Fruit fly (Drosophila melanogaster) whole organism, embryonic: ENCODE measurements around the gene Ocrl.

ENCODE experiments used
- Adf1 ChIP-seq: fragments of 200-800 bp; sonication (Bioruptor generic); IDR thresholded peaks from 2 replicates; pipeline ENCODE4 v1.3.6; 2022; ENCODE audit warnings: missing biosample characterization, missing genetic modification characterization
- Antp ChIP-seq: fragments of 200-800 bp; sonication (Bioruptor generic); optimal IDR thresholded peaks from 3 replicates; lab custom pipeline; 2016; ENCODE audit warnings: missing biosample characterization, missing genetic modification characterization
- Awh ChIP-seq: fragments of 200-800 bp; sonication (Bioruptor generic); IDR thresholded peaks from 2 replicates; pipeline ENCODE4, ENCODE4 v1.3.6; 2022; ENCODE audit warnings: missing biosample characterization, missing genetic modification characterization
- CG1024 ChIP-seq: fragments of 200-800 bp; sonication (Bioruptor generic); IDR thresholded peaks from 2 replicates; pipeline ENCODE4 v1.3.6; 2022; ENCODE audit warnings: missing biosample characterization, missing genetic modification characterization
- CG10267 ChIP-seq: fragments of 200-800 bp; sonication (Bioruptor generic); optimal IDR thresholded peaks from 2 replicates; lab custom pipeline; 2018; ENCODE audit warnings: missing biosample characterization, mild to moderate bottlenecking, missing genetic modification characterization, moderate library complexity
- CG10654 ChIP-seq: fragments of 200-800 bp; sonication (Bioruptor generic); optimal IDR thresholded peaks from 2 replicates; lab custom pipeline; 2016; ENCODE audit warnings: missing biosample characterization, missing genetic modification characterization
- CG12071 ChIP-seq: fragments of 200-800 bp; sonication (Bioruptor generic); optimal IDR thresholded peaks from 3 replicates; lab custom pipeline; 2018; ENCODE audit warnings: missing biosample characterization, mild to moderate bottlenecking, missing genetic modification characterization
- CG14710 ChIP-seq: fragments of 200-800 bp; sonication (Bioruptor generic); optimal IDR thresholded peaks from 3 replicates; lab custom pipeline; 2019; ENCODE audit warnings: missing biosample characterization, mild to moderate bottlenecking, missing genetic modification characterization, moderate library complexity
- CG15601 ChIP-seq: fragments of 200-800 bp; sonication (Bioruptor generic); optimal IDR thresholded peaks from 3 replicates; lab custom pipeline; 2019; ENCODE audit warnings: missing biosample characterization, mild to moderate bottlenecking, missing genetic modification characterization, moderate library complexity
- CG16813 ChIP-seq: fragments of 200-800 bp; sonication (Bioruptor generic); IDR thresholded peaks from 3 replicates; pipeline ENCODE4 v1.3.6; 2022; ENCODE audit warnings: missing biosample characterization, missing genetic modification characterization; ENCODE audit not compliant: partially characterized antibody
- CG17912 ChIP-seq: fragments of 200-800 bp; sonication (Bioruptor generic); optimal IDR thresholded peaks from 2 replicates; lab custom pipeline; 2018; ENCODE audit warnings: missing biosample characterization, mild to moderate bottlenecking, missing genetic modification characterization
- CG3065 ChIP-seq: fragments of 200-800 bp; sonication (Bioruptor generic); optimal IDR thresholded peaks from 2 replicates; lab custom pipeline; 2016; ENCODE audit warnings: missing biosample characterization, missing genetic modification characterization
- CG31388 ChIP-seq: fragments of 200-800 bp; sonication (Bioruptor generic); optimal IDR thresholded peaks from 2 replicates; lab custom pipeline; 2016; ENCODE audit warnings: missing biosample characterization, missing genetic modification characterization
- CG34224 ChIP-seq: fragments of 200-800 bp; sonication (Bioruptor generic); IDR thresholded peaks from 3 replicates; pipeline ENCODE4 v1.3.6; 2022; ENCODE audit warnings: missing biosample characterization, missing genetic modification characterization; ENCODE audit not compliant: partially characterized antibody
- CG4328 ChIP-seq: fragments of 200-800 bp; sonication (Bioruptor generic); optimal IDR thresholded peaks from 3 replicates; lab custom pipeline; 2017; ENCODE audit warnings: missing biosample characterization, missing genetic modification reagents, missing genetic modification characterization
- CG4730 ChIP-seq: fragments of 200-800 bp; sonication (Bioruptor generic); IDR thresholded peaks from 2 replicates; pipeline ENCODE4 v1.3.6; 2022; ENCODE audit warnings: missing biosample characterization, missing genetic modification characterization
- CG4854 ChIP-seq: fragments of 200-800 bp; sonication (Bioruptor generic); optimal IDR thresholded peaks from 2 replicates; lab custom pipeline; 2016; ENCODE audit warnings: missing biosample characterization, missing genetic modification characterization, inconsistent platforms
- CG5245 ChIP-seq: fragments of 200-800 bp; sonication (Bioruptor generic); optimal IDR thresholded peaks from 3 replicates; lab custom pipeline; 2016; ENCODE audit warnings: missing biosample characterization, missing genetic modification characterization
- CG6791 ChIP-seq: fragments of 200-800 bp; sonication (Bioruptor generic); IDR thresholded peaks from 3 replicates; pipeline ENCODE4 v1.3.6; 2022; ENCODE audit warnings: missing biosample characterization, missing genetic modification characterization; ENCODE audit not compliant: partially characterized antibody
- CG7271 ChIP-seq: fragments of 200-800 bp; sonication (Bioruptor generic); optimal IDR thresholded peaks from 2 replicates; lab custom pipeline; 2018; ENCODE audit warnings: missing biosample characterization, mild to moderate bottlenecking, missing genetic modification characterization, moderate library complexity
- CG9437 ChIP-seq: fragments of 200-800 bp; sonication (Bioruptor generic); optimal IDR thresholded peaks from 2 replicates; lab custom pipeline; 2018; ENCODE audit warnings: missing biosample characterization, mild to moderate bottlenecking, missing genetic modification characterization
- CG9817 ChIP-seq: fragments of 200-800 bp; sonication (Bioruptor generic); optimal IDR thresholded peaks from 2 replicates; lab custom pipeline; 2018; ENCODE audit warnings: missing biosample characterization, mild to moderate bottlenecking, missing genetic modification characterization, moderate library complexity
- Dfd ChIP-seq, 2 experiments: fragments of >200 bp; optimal IDR thresholded peaks; 2 replicates each; lab custom pipeline; 2017; ENCODE audit warnings: missing biosample characterization in 2 of 2, missing genetic modification characterization in 2 of 2
- HmgD ChIP-seq: fragments of 200-800 bp; sonication (Bioruptor generic); optimal IDR thresholded peaks from 3 replicates; lab custom pipeline; 2016; ENCODE audit warnings: missing biosample characterization, missing genetic modification characterization
- HmgZ ChIP-seq: fragments of 200-800 bp; sonication (Bioruptor generic); optimal IDR thresholded peaks from 2 replicates; lab custom pipeline; 2018; ENCODE audit warnings: missing biosample characterization, mild to moderate bottlenecking, missing genetic modification characterization
- Med ChIP-seq: fragments of 200-800 bp; sonication (Bioruptor generic); peaks from one replicate; lab custom pipeline; 2016; ENCODE audit warnings: missing biosample characterization, missing genetic modification characterization, mild to moderate bottlenecking, inconsistent platforms, moderate library complexity
- Mrtf ChIP-seq: fragments of 200-800 bp; sonication (Bioruptor generic); IDR thresholded peaks from 3 replicates; pipeline ENCODE4 v1.3.6; 2022; ENCODE audit warnings: missing biosample characterization, missing genetic modification characterization
- NFAT ChIP-seq: fragments of 200-800 bp; sonication (Bioruptor generic); IDR thresholded peaks from 2 replicates; pipeline ENCODE4 v1.3.6; 2022; ENCODE audit warnings: missing biosample characterization, missing genetic modification characterization
- Taf1 ChIP-seq: fragments of 200-800 bp; sonication (Bioruptor generic); IDR thresholded peaks from 2 replicates; pipeline ENCODE4 v1.3.6; 2022; ENCODE audit warnings: missing biosample characterization, missing genetic modification characterization
- Xrp1 ChIP-seq: fragments of 200-800 bp; sonication (Bioruptor generic); IDR thresholded peaks from 2 replicates; pipeline ENCODE4 v1.3.6; 2022; ENCODE audit warnings: missing biosample characterization, missing genetic modification characterization
- ab ChIP-seq: fragments of 200-800 bp; sonication (Bioruptor generic); optimal IDR thresholded peaks from 2 replicates; lab custom pipeline; 2016; ENCODE audit warnings: missing biosample characterization, missing genetic modification characterization
- ap ChIP-seq: fragments of 200-800 bp; sonication (Bioruptor generic); IDR thresholded peaks from 2 replicates; pipeline ENCODE4 v1.3.6; 2022; ENCODE audit warnings: missing biosample characterization, missing genetic modification characterization
- chinmo ChIP-seq: fragments of 200-800 bp; sonication (Bioruptor generic); IDR thresholded peaks from 4 replicates; pipeline ENCODE4 v1.3.6; 2022; ENCODE audit warnings: missing biosample characterization, missing genetic modification characterization; ENCODE audit not compliant: partially characterized antibody
- crc ChIP-seq: fragments of 200-800 bp; sonication (Bioruptor generic); optimal IDR thresholded peaks from 2 replicates; lab custom pipeline; 2016; ENCODE audit warnings: missing biosample characterization, missing genetic modification characterization
- croc ChIP-seq: fragments of 200-800 bp; sonication (Bioruptor generic); conservative IDR thresholded peaks from 3 replicates; pipeline ENCODE4 v1.3.6; 2022; ENCODE audit warnings: missing biosample characterization, missing genetic modification characterization
- jing ChIP-seq: fragments of 200-800 bp; sonication (Bioruptor generic); optimal IDR thresholded peaks from 2 replicates; lab custom pipeline; 2018; ENCODE audit warnings: missing biosample characterization, mild to moderate bottlenecking, missing genetic modification characterization
- lbe ChIP-seq: fragments of 200-800 bp; sonication (Bioruptor generic); optimal IDR thresholded peaks from 2 replicates; lab custom pipeline; 2016; ENCODE audit warnings: missing biosample characterization, mild to moderate bottlenecking, missing genetic modification characterization
- lmd ChIP-seq: fragments of 200-800 bp; sonication (Bioruptor generic); IDR thresholded peaks from 2 replicates; pipeline ENCODE4 v1.3.6; 2022; ENCODE audit warnings: missing biosample characterization, missing genetic modification characterization
- mam ChIP-seq: fragments of 200-800 bp; sonication (Bioruptor generic); optimal IDR thresholded peaks from 3 replicates; lab custom pipeline; 2016; ENCODE audit warnings: missing biosample characterization, missing genetic modification characterization
- mirr ChIP-seq: fragments of 200-800 bp; sonication (Bioruptor generic); optimal IDR thresholded peaks from 3 replicates; lab custom pipeline; 2018; ENCODE audit warnings: missing biosample characterization, mild to moderate bottlenecking, missing genetic modification characterization
- mld ChIP-seq: fragments of 200-800 bp; sonication (Bioruptor generic); IDR thresholded peaks from 3 replicates; pipeline ENCODE4 v1.3.6; 2022; ENCODE audit warnings: missing biosample characterization, missing genetic modification characterization; ENCODE audit not compliant: partially characterized antibody
- pan ChIP-seq, 4 experiments: fragments of >200 bp in 3 of 4; fragments of 200-800 bp in 1 of 4; sonication (Bioruptor generic) in 1 of 4; optimal IDR thresholded peaks in 3 of 4; IDR thresholded peaks in 1 of 4; 2 replicates each; pipeline versions ENCODE4 v1.3.6 to Lab custom; 2017 to 2022; ENCODE audit warnings: missing biosample characterization in 2 of 4, missing genetic modification characterization in 2 of 4, mixed read lengths in 1 of 4
- pho ChIP-seq: fragments of 200-800 bp; sonication (Bioruptor generic); optimal IDR thresholded peaks from 2 replicates; lab custom pipeline; 2016; ENCODE audit warnings: missing biosample characterization, missing genetic modification characterization
- pros ChIP-seq: fragments of 200-800 bp; sonication (Bioruptor generic); optimal IDR thresholded peaks from 3 replicates; lab custom pipeline; 2019; ENCODE audit warnings: missing biosample characterization, mild to moderate bottlenecking, missing genetic modification characterization, moderate library complexity
- run ChIP-seq: fragments of 200-800 bp; sonication (Bioruptor generic); optimal IDR thresholded peaks from 3 replicates; lab custom pipeline; 2018; ENCODE audit warnings: missing biosample characterization, mild to moderate bottlenecking, missing genetic modification characterization
- sqz ChIP-seq: fragments of 200-800 bp; sonication (Bioruptor generic); optimal IDR thresholded peaks from 3 replicates; lab custom pipeline; 2018; ENCODE audit warnings: missing biosample characterization, mild to moderate bottlenecking, missing genetic modification characterization
- sug ChIP-seq: fragments of 200-800 bp; optimal IDR thresholded peaks from 2 replicates; lab custom pipeline; 2019; ENCODE audit warnings: missing biosample characterization, mild to moderate bottlenecking, missing genetic modification characterization, moderate library complexity
- tll ChIP-seq, 2 experiments: fragments of 200-800 bp in 1 of 2; fragments of >200 bp in 1 of 2; sonication (Bioruptor generic) in 1 of 2; optimal IDR thresholded peaks; 2 replicates each; lab custom pipeline; 2017 to 2019; ENCODE audit warnings: missing biosample characterization in 2 of 2, missing genetic modification characterization in 2 of 2, mild to moderate bottlenecking in 1 of 2, moderate library complexity in 1 of 2
- twi ChIP-seq: fragments of 200-800 bp; optimal IDR thresholded peaks from 2 replicates; lab custom pipeline; 2019; ENCODE audit warnings: missing biosample characterization, mild to moderate bottlenecking, missing genetic modification characterization, moderate library complexity

Ocrl gene

DNA sequence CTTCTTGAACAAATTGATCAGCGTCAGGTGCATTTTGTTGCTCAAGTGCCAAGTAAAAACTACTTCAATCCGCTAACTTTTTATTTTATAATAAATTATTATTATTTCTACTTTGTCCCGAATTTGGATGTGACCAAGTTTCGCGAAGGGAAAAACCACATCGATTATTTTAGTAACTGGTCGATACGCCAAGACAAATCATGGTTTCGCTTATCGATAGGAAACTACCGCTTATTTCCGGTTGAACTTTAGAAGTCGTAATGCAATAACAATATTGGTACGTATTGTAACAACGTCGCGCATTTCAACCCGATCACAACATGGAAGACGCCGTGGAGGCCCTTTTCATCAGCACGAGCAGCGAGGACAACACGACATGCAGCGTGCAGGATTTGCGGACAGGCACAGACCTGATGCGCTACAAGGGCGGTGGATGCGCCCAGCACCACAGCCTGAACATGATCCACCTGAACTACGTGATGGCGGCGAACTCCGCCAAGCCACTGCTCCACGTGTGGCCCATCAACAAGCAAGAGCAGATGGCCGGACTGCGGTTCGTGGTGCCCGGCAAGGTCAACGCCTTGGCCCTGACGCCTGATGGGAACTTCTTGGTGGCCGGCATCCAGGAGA lies 45.6 kb upstream of the Ocrl start, which contains the start of the genes CG14817 and CG14805 (continued):
- TF ChIP-seq mld (GFP tag; lab: Robert Waterston, UW) (no peak), CG14710 (tag; lab: Kevin White, UChicago) (peak; percentile 66), CG4854 (GFP tag; lab: Kevin White, UChicago) (peak; percentile 48), CG10267 (peak; percentile 77), NFAT (GFP tag; lab: Robert Waterston, UW) (peak; percentile 68; the same call in 1 of the 2 replicates), pho (GFP tag; lab: Kevin White, UChicago) (no peak), CG4328 (GFP tag; lab: Kevin White, UChicago) (peak; percentile 88), mam (GFP tag; lab: Kevin White, UChicago) (no peak), mirr (GFP tag; lab: Kevin White, UChicago) (peak; percentile 93), Antp (GFP tag; lab: Kevin White, UChicago) (no peak), CG7271 (tag; lab: Kevin White, UChicago) (peak; percentile 94), CG34224 (GFP tag; lab: Robert Waterston, UW) (peak; percentile 67), pros (no peak), croc (GFP tag; lab: Robert Waterston, UW) (no peak), sqz (GFP tag; lab: Kevin White, UChicago) (peak; percentile 71), CG16813 (peak; percentile 58), chinmo (GFP tag; lab: Robert Waterston, UW) (no peak), pan (optimal IDR thresholded peaks at IDR 0.05; lab: Kevin White, UChicago) (no peak), pan (GFP tag; optimal IDR thresholded peaks at IDR 0.05 in 1 of 2, IDR thresholded peaks at IDR 0.05 in 1 of 2) (peak in 1 of 2 experiments; percentile 56), CG4730 (GFP tag; lab: Robert Waterston, UW) (no peak), HmgZ (tag; lab: Kevin White, UChicago) (peak; percentile 76), Awh (GFP tag; lab: Robert Waterston, UW) (peak; percentile 46; the same call in 1 of the 2 replicates), HmgD (GFP tag; lab: Kevin White, UChicago) (no peak), CG12071 (GFP tag; lab: Kevin White, UChicago) (peak; percentile 83), CG9437 (GFP tag; lab: Kevin White, UChicago) (peak; percentile 86), Adf1 (GFP tag; lab: Robert Waterston, UW) (no peak; the same call in 1 of the 2 replicates), Med (GFP tag; lab: Kevin White, UChicago) (peak; percentile 95), CG9817 (peak; percentile 54), CG5245 (GFP tag; lab: Kevin White, UChicago) (no peak), CG17912 (GFP tag; lab: Kevin White, UChicago) (peak; percentile 84), CG31388 (GFP tag; lab: Kevin White, UChicago) (no peak), CG10654 (GFP tag; lab: Kevin White, UChicago) (peak; percentile 23), CG6791 (GFP tag; lab: Robert Waterston, UW) (peak; percentile 62), CG1024 (GFP tag; lab: Robert Waterston, UW) (no peak), crc (GFP tag; lab: Kevin White, UChicago) (peak; percentile 27), Xrp1 (GFP tag; lab: Robert Waterston, UW) (0 out of 2 replicates have a peak, but pooled peaks have one; percentile 9), ab (GFP tag; lab: Kevin White, UChicago) (no peak), ap (no peak), CG15601 (tag; lab: Kevin White, UChicago) (peak; percentile 74), tll (GFP tag; optimal IDR thresholded peaks at IDR 0.05; lab: Kevin White, UChicago) (no peak), Taf1 (no peak), Dfd (GFP tag; optimal IDR thresholded peaks at IDR 0.05; lab: Kevin White, UChicago) (no peak), run (tag; lab: Kevin White, UChicago) (no peak), twi (tag; lab: Kevin White, UChicago) (peak; percentile 38), Mrtf (GFP tag; lab: Robert Waterston, UW) (0 out of 3 replicates have a peak, but pooled peaks have one; percentile 8), CG3065 (GFP tag; lab: Kevin White, UChicago) (no peak), lmd (GFP tag; lab: Robert Waterston, UW) (peak; percentile 17; the same call in 1 of the 2 replicates), lbe (GFP tag; lab: Kevin White, UChicago) (peak; percentile 62), jing (GFP tag; lab: Kevin White, UChicago) (no peak), sug (tag; lab: Kevin White, UChicago) (peak; percentile 72)
